Worm (Caenorhabditis elegans) whole organism, L4 larva: ENCODE data around the gene T01H3.3.

Source experiments
- D1046.2 ChIP-seq: fragments of 200-800 bp; sonication (Bioruptor generic); IDR thresholded peaks from 2 replicates; pipeline ENCODE4 v1.3.6; 2022; ENCODE audit warnings: missing genetic modification characterization, missing compliant biosample characterization
- F26F4.8 ChIP-seq: fragments of 200-800 bp; sonication (Bioruptor generic); conservative IDR thresholded peaks from 2 replicates; pipeline ENCODE4 v1.3.6; 2022; ENCODE audit warnings: missing genetic modification characterization, missing compliant biosample characterization
- F37D6.2 ChIP-seq: sonication (generic microtip); optimal IDR thresholded peaks from 2 replicates; lab custom pipeline; 2016; ENCODE audit warnings: mild to moderate bottlenecking, missing genetic modification characterization, missing compliant biosample characterization
- F49E8.2 ChIP-seq: sonication (generic microtip); optimal IDR thresholded peaks from 2 replicates; lab custom pipeline; 2016; ENCODE audit warnings: missing compliant biosample characterization, mild to moderate bottlenecking, missing genetic modification characterization, borderline replicate concordance
- T20F7.1 ChIP-seq: fragments of 200-800 bp; sonication (Bioruptor generic); optimal IDR thresholded peaks from 2 replicates; lab custom pipeline; 2018; ENCODE audit warnings: mild to moderate bottlenecking, missing genetic modification characterization, missing compliant biosample characterization
- Y48G9A.11 ChIP-seq: fragments of 200-800 bp; sonication (Bioruptor generic); IDR thresholded peaks from 2 replicates; pipeline ENCODE4 v1.3.6; 2022; ENCODE audit warnings: missing genetic modification reagents, missing genetic modification characterization, missing compliant biosample characterization
- ZK337.2 ChIP-seq: fragments of 200-800 bp; sonication (Bioruptor generic); IDR thresholded peaks from 2 replicates; pipeline ENCODE4 v1.3.6; 2022; ENCODE audit warnings: missing genetic modification reagents, missing genetic modification characterization, missing compliant biosample characterization
- aha-1 ChIP-seq: fragments of 150-350 bp; peaks from one replicate; lab custom pipeline; 2014; ENCODE audit warnings: missing biosample characterization, missing genetic modification characterization
- ceh-28 ChIP-seq: fragments of 150-350 bp; optimal IDR thresholded peaks from 2 replicates; lab custom pipeline; 2014; ENCODE audit warnings: missing biosample characterization, missing genetic modification reagents, missing genetic modification characterization
- ces-1 ChIP-seq: fragments of 150-350 bp; sonication (generic microtip); optimal IDR thresholded peaks from 4 replicates; lab custom pipeline; 2014; ENCODE audit warnings: missing biosample characterization, missing genetic modification reagents, missing genetic modification characterization
- ctbp-1 ChIP-seq: fragments of 200-800 bp; sonication (Bioruptor generic); IDR thresholded peaks from 2 replicates; pipeline ENCODE4 v1.3.6; 2022; ENCODE audit warnings: missing genetic modification reagents, missing genetic modification characterization, missing compliant biosample characterization
- daf-12 ChIP-seq: fragments of 150-350 bp; optimal IDR thresholded peaks from 2 replicates; lab custom pipeline; 2014; ENCODE audit warnings: missing biosample characterization, missing genetic modification reagents, missing genetic modification characterization
- daf-16 ChIP-seq, 3 experiments: sonication (generic microtip); optimal IDR thresholded peaks; 2 replicates each; lab custom pipeline; 2016 to 2017; ENCODE audit warnings: missing genetic modification characterization in 3 of 3, missing genetic modification reagents in 3 of 3, mild to moderate bottlenecking in 2 of 3, missing compliant biosample characterization in 2 of 3, missing biosample characterization in 1 of 3, moderate library complexity in 1 of 3
- dmd-6 ChIP-seq: fragments of 200-800 bp; sonication (Bioruptor generic); IDR thresholded peaks from 2 replicates; pipeline ENCODE4 v1.3.6; 2022; ENCODE audit warnings: missing genetic modification reagents, missing genetic modification characterization, missing compliant biosample characterization
- dpl-1 ChIP-seq: fragments of 150-350 bp; optimal IDR thresholded peaks from 2 replicates; lab custom pipeline; 2014; ENCODE audit warnings: missing biosample characterization, missing genetic modification reagents, missing genetic modification characterization
- dve-1 ChIP-seq: sonication (generic microtip); optimal IDR thresholded peaks from 2 replicates; lab custom pipeline; 2017; ENCODE audit warnings: antibody characterized with exemption, mild to moderate bottlenecking, missing genetic modification characterization, missing compliant biosample characterization; ENCODE audit not compliant: insufficient read depth
- egl-43 ChIP-seq: fragments of 200-800 bp; sonication (Bioruptor generic); IDR thresholded peaks from 2 replicates; pipeline ENCODE4 v1.3.6; 2022; ENCODE audit warnings: missing genetic modification reagents, missing genetic modification characterization, missing compliant biosample characterization
- fkh-10 ChIP-seq: fragments of 150-350 bp; optimal IDR thresholded peaks from 2 replicates; lab custom pipeline; 2014; ENCODE audit warnings: missing biosample characterization, missing genetic modification reagents, missing genetic modification characterization
- gei-8 ChIP-seq: fragments of 200-800 bp; sonication (Bioruptor generic); optimal IDR thresholded peaks from 2 replicates; lab custom pipeline; 2018; ENCODE audit warnings: mild to moderate bottlenecking, missing genetic modification characterization, missing compliant biosample characterization
- hif-1 ChIP-seq, 2 experiments: sonication (generic microtip); optimal IDR thresholded peaks; 2 replicates each; lab custom pipeline; 2016 to 2017; ENCODE audit warnings: missing compliant biosample characterization in 2 of 2, missing genetic modification characterization in 2 of 2, missing genetic modification reagents in 2 of 2, missing genotype in 2 of 2, mild to moderate bottlenecking in 1 of 2
- hlh-11 ChIP-seq: fragments of 200-800 bp; sonication (Bioruptor generic); optimal IDR thresholded peaks from 2 replicates; lab custom pipeline; 2018; ENCODE audit warnings: mild to moderate bottlenecking, missing genetic modification characterization, missing compliant biosample characterization
- hlh-30 ChIP-seq: sonication (generic microtip); optimal IDR thresholded peaks from 2 replicates; lab custom pipeline; 2017; ENCODE audit warnings: antibody characterized with exemption, mild to moderate bottlenecking, missing genetic modification characterization, missing compliant biosample characterization; ENCODE audit not compliant: insufficient read depth
- hmg-1.1 ChIP-seq: fragments of 200-800 bp; sonication (Bioruptor generic); IDR thresholded peaks from 2 replicates; pipeline ENCODE4 v1.3.6; 2022; ENCODE audit warnings: missing genetic modification reagents, missing genetic modification characterization, missing compliant biosample characterization
- jun-1 ChIP-seq: fragments of 150-350 bp; optimal IDR thresholded peaks from 2 replicates; lab custom pipeline; 2014; ENCODE audit warnings: missing biosample characterization, missing genetic modification reagents, missing genetic modification characterization
- lin-1 ChIP-seq: fragments of 200-800 bp; sonication (Bioruptor generic); IDR thresholded peaks from 2 replicates; pipeline ENCODE4 v1.3.6; 2022; ENCODE audit warnings: missing genetic modification reagents, missing genetic modification characterization, missing compliant biosample characterization
- lin-38 ChIP-seq: fragments of 200-800 bp; sonication (Bioruptor generic); IDR thresholded peaks from 2 replicates; pipeline ENCODE4 v1.3.6; 2022; ENCODE audit warnings: missing genetic modification reagents, missing genetic modification characterization, missing compliant biosample characterization
- lsy-2 ChIP-seq, 2 experiments: fragments of 150-350 bp in 1 of 2; sonication (generic microtip) in 1 of 2; optimal IDR thresholded peaks; 2 replicates each; lab custom pipeline; 2014 to 2017; ENCODE audit warnings: missing biosample characterization in 2 of 2, missing genetic modification characterization in 2 of 2
- mdl-1 ChIP-seq, 2 experiments: fragments of 150-350 bp in 1 of 2; sonication (generic microtip) in 1 of 2; optimal IDR thresholded peaks; 2 replicates each; lab custom pipeline; 2014 to 2017; ENCODE audit warnings: missing biosample characterization in 2 of 2, missing genetic modification characterization in 2 of 2
- mep-1 ChIP-seq: fragments of 150-350 bp; sonication (generic microtip); optimal IDR thresholded peaks from 3 replicates; lab custom pipeline; 2014; ENCODE audit warnings: missing biosample characterization, missing genetic modification characterization
- mes-2 ChIP-seq: sonication (generic microtip); optimal IDR thresholded peaks from 2 replicates; lab custom pipeline; 2016; ENCODE audit warnings: missing genotype, mild to moderate bottlenecking, missing genetic modification characterization, missing compliant biosample characterization; ENCODE audit not compliant: poor library complexity, severe bottlenecking
- nhr-10 ChIP-seq: fragments of 150-350 bp; optimal IDR thresholded peaks from 2 replicates; lab custom pipeline; 2014; ENCODE audit warnings: missing biosample characterization, missing genetic modification characterization
- nhr-11 ChIP-seq: fragments of 150-350 bp; optimal IDR thresholded peaks from 2 replicates; lab custom pipeline; 2014; ENCODE audit warnings: missing biosample characterization, missing genetic modification characterization
- nhr-25 ChIP-seq: sonication (generic microtip); optimal IDR thresholded peaks from 2 replicates; lab custom pipeline; 2017; ENCODE audit warnings: missing genetic modification characterization, mild to moderate bottlenecking, missing compliant biosample characterization, antibody characterized with exemption, moderate library complexity, borderline replicate concordance; ENCODE audit not compliant: insufficient read depth
- nhr-28 ChIP-seq: fragments of 150-350 bp; optimal IDR thresholded peaks from 2 replicates; lab custom pipeline; 2014; ENCODE audit warnings: missing biosample characterization, missing genetic modification characterization
- nhr-6 ChIP-seq: fragments of 150-350 bp; optimal IDR thresholded peaks from 2 replicates; lab custom pipeline; 2014; ENCODE audit warnings: missing biosample characterization, missing genetic modification characterization
- nhr-76 ChIP-seq: fragments of 150-350 bp; optimal IDR thresholded peaks from 2 replicates; lab custom pipeline; 2014; ENCODE audit warnings: missing biosample characterization, missing genetic modification characterization
- nhr-77 ChIP-seq: fragments of 150-350 bp; optimal IDR thresholded peaks from 2 replicates; lab custom pipeline; 2014; ENCODE audit warnings: missing biosample characterization, missing genetic modification characterization
- php-3 ChIP-seq: fragments of 200-800 bp; sonication (Bioruptor generic); IDR thresholded peaks from 2 replicates; pipeline ENCODE4 v1.3.6; 2022; ENCODE audit warnings: missing genetic modification reagents, missing genetic modification characterization, missing compliant biosample characterization
- rbr-2 ChIP-seq: sonication (generic microtip); optimal IDR thresholded peaks from 2 replicates; lab custom pipeline; 2016; ENCODE audit warnings: missing genotype, missing genetic modification characterization, missing compliant biosample characterization
- set-16 ChIP-seq: fragments of 200-800 bp; sonication (Bioruptor generic); IDR thresholded peaks from 2 replicates; pipeline ENCODE4 v1.3.6; 2022; ENCODE audit warnings: missing genetic modification reagents, missing genetic modification characterization, missing compliant biosample characterization
- snpc-1.2 ChIP-seq: fragments of 200-800 bp; sonication (Bioruptor generic); IDR thresholded peaks from 2 replicates; pipeline ENCODE4 v1.3.6; 2022; ENCODE audit warnings: missing genetic modification reagents, missing genetic modification characterization, missing compliant biosample characterization
- spr-3 ChIP-seq: fragments of 200-800 bp; sonication (Bioruptor generic); optimal IDR thresholded peaks from 2 replicates; lab custom pipeline; 2018; ENCODE audit warnings: mild to moderate bottlenecking, missing genetic modification characterization, missing compliant biosample characterization

Gene T01H3.3

ce11 chrII:7888759-7889158, 15.1 kb upstream of the T01H3.3 start:
- TF ChIP-seq T20F7.1 (no peak), hlh-30 (tag; lab: Kevin White, UChicago) (peak; percentile 54), nhr-11 (peak; percentile 44), daf-12 (tag; lab: Kevin White, UChicago) (no peak), dve-1 (tag; lab: Kevin White, UChicago) (peak; percentile 45), egl-43 (GFP tag; lab: Robert Waterston, UW) (no peak), aha-1 (tag; lab: Kevin White, UChicago) (no peak), nhr-77 (peak; percentile 19), nhr-28 (tag; lab: Kevin White, UChicago) (peak; percentile 10), set-16 (GFP tag; lab: Robert Waterston, UW) (no peak), daf-16 (GFP tag; optimal IDR thresholded peaks at IDR 0.05; lab: Kevin White, UChicago) (no peak), daf-16 (tag; optimal IDR thresholded peaks at IDR 0.05; lab: Kevin White, UChicago) (peak; percentile 25), ZK337.2 (no peak), gei-8 (GFP tag; lab: Kevin White, UChicago) (no peak), nhr-10 (tag; lab: Kevin White, UChicago) (no peak), lsy-2 (tag; optimal IDR thresholded peaks at IDR 0.05; lab: Kevin White, UChicago) (peak in 1 of 2 experiments; percentile 17)

DNA sequence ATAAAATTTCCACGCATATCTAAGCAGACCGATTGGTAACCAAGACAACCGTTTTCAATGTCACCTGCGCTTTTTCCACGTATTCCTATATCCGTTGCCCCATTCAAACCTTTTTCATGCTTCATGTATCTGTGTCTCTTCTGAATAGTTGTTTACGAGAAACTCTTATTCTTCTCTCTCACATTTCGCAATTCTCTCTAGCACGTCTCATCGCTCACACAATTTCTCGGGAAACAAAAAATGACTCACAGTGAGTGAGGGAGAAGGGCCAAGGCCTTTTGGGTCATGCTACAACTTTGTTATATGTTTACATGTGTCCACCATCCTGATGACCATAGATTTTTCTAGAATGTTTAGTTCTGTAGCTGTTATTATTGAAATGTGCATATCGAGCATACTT, 13.6 kb upstream of the T01H3.3 start:
- TF ChIP-seq dmd-6, result no peak; the same call in 1 of the 2 replicates
- peak; percentile 39 for TF ChIP-seq ces-1 (GFP tag; lab: Kevin White, UChicago)
- no peak for TF ChIP-seq lin-1 (GFP tag; lab: Robert Waterston, UW)
- peak; percentile 54; the same call in 1 of the 2 replicates for TF ChIP-seq hmg-1.1 (GFP tag; lab: Robert Waterston, UW)
- peak; percentile 37 for TF ChIP-seq nhr-25
- no peak for TF ChIP-seq daf-16 (GFP tag; optimal IDR thresholded peaks at IDR 0.05; lab: Kevin White, UChicago)
- TF ChIP-seq daf-16 (tag; optimal IDR thresholded peaks at IDR 0.05; lab: Kevin White, UChicago), result peak; percentile 32
- TF ChIP-seq nhr-11, result peak; percentile 95
- peak in 1 of 2 experiments; percentile 63 for TF ChIP-seq mdl-1 (tag; optimal IDR thresholded peaks at IDR 0.05; lab: Kevin White, UChicago)
- TF ChIP-seq D1046.2 (GFP tag; lab: Robert Waterston, UW), result no peak
- no peak for TF ChIP-seq aha-1 (tag; lab: Kevin White, UChicago)
- TF ChIP-seq hlh-11 (tag; lab: Kevin White, UChicago), result peak; percentile 46
- TF ChIP-seq mep-1, result peak; percentile 62
- TF ChIP-seq spr-3 (GFP tag; lab: Kevin White, UChicago), result no peak
- TF ChIP-seq nhr-28 (tag; lab: Kevin White, UChicago), result peak; percentile 1
- peak; percentile 79 for TF ChIP-seq hlh-30 (tag; lab: Kevin White, UChicago)
- TF ChIP-seq mes-2 (tag; lab: Kevin White, UChicago), result peak; percentile 8
- peak; percentile 18 for TF ChIP-seq F37D6.2 (tag; lab: Kevin White, UChicago)
- TF ChIP-seq lsy-2 (tag; optimal IDR thresholded peaks at IDR 0.05; lab: Kevin White, UChicago), result peak; percentile 41 to 66
- TF ChIP-seq rbr-2 (tag; lab: Kevin White, UChicago), result peak; percentile 63
- TF ChIP-seq dve-1 (tag; lab: Kevin White, UChicago), result peak; percentile 4
- peak; percentile 50 for TF ChIP-seq fkh-10 (GFP tag; lab: Kevin White, UChicago)
- peak in 1 of 2 experiments; percentile 31 for TF ChIP-seq hif-1 (tag; optimal IDR thresholded peaks at IDR 0.05; lab: Kevin White, UChicago)

ce11 chrII:7884898-7885297, 11.2 kb upstream of the T01H3.3 start:
- TF ChIP-seq jun-1 (tag; lab: Kevin White, UChicago) (no peak), hlh-30 (tag; lab: Kevin White, UChicago) (peak; percentile 3), nhr-11 (peak; percentile 1), D1046.2 (GFP tag; lab: Robert Waterston, UW) (no peak), mes-2 (tag; lab: Kevin White, UChicago) (peak; percentile 10), mep-1 (no peak), snpc-1.2 (GFP tag; lab: Robert Waterston, UW) (no peak), F49E8.2 (tag; lab: Kevin White, UChicago) (no peak), lin-1 (GFP tag; lab: Robert Waterston, UW) (no peak), lin-38 (GFP tag; lab: Robert Waterston, UW) (no peak), hif-1 (tag; optimal IDR thresholded peaks at IDR 0.05; lab: Kevin White, UChicago) (no peak), lsy-2 (tag; optimal IDR thresholded peaks at IDR 0.05; lab: Kevin White, UChicago) (peak; percentile 26 to 53), nhr-77 (no peak), nhr-76 (no peak), ctbp-1 (0 out of 2 replicates have a peak, but pooled peaks have one; percentile 35), Y48G9A.11 (GFP tag; lab: Robert Waterston, UW) (no peak), nhr-6 (tag; lab: Kevin White, UChicago) (no peak), gei-8 (GFP tag; lab: Kevin White, UChicago) (no peak), dpl-1 (GFP tag; lab: Kevin White, UChicago) (no peak), ceh-28 (tag; lab: Kevin White, UChicago) (peak; percentile 37), php-3 (no peak), F26F4.8 (GFP tag; lab: Robert Waterston, UW) (no peak), hmg-1.1 (GFP tag; lab: Robert Waterston, UW) (no peak), aha-1 (tag; lab: Kevin White, UChicago) (peak; percentile 86), rbr-2 (tag; lab: Kevin White, UChicago) (peak; percentile 10), T20F7.1 (no peak)
